Worm (Caenorhabditis elegans) whole organism, midembryonic: Measurements from ENCODE around the gene phf-14.
"Not testable (repeated sequence)": the region's sequence is repeated elsewhere in the genome, so short reads cannot be mapped to it uniquely, and the experiment has no call there.

Experiments used
- T22C8.4 ChIP-seq: fragments of 200-800 bp; sonication (Bioruptor generic); IDR thresholded peaks from 2 replicates; pipeline ENCODE4 v1.3.6; 2022; ENCODE audit warnings: missing genetic modification characterization, missing compliant biosample characterization
- med-1 ChIP-seq: sonication (generic microtip); optimal IDR thresholded peaks from 2 replicates; lab custom pipeline; 2017; ENCODE audit warnings: missing genetic modification characterization, mild to moderate bottlenecking, missing compliant biosample characterization, antibody characterized with exemption, missing genetic modification reagents; ENCODE audit not compliant: insufficient read depth

DNA sequence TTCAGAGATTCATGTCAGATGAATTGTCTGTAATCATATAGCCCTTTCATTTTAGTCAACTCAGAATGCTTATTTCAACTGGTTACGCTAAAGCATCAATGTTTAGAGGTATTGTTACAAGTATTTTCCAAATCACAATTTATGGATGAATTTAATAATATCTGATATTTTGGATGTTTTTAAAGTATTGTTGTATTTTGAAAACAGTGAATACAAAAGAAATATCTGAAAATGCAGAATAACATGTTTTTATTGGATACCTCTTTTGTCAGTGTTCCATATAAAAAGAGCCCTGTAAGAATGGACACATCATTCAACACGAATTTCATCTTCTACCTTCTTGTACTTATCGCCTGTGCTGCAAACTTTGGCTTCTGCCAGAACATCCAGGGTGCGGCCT is 23.3 kb downstream of the phf-14 start, which contains the start of gene C06H5.12:
- not testable (repeated sequence) for TF ChIP-seq med-1 (GFP tag; lab: Kevin White, UChicago); T22C8.4 (GFP tag; lab: Robert Waterston, UW)
